Worm (Caenorhabditis elegans) whole organism, L4 larva: ENCODE results near the gene T19D7.5.

Experiments used
- T26A8.4 ChIP-seq: fragments of 200-800 bp; sonication (Bioruptor generic); IDR thresholded peaks from 2 replicates; pipeline ENCODE4 v1.3.6; 2022; ENCODE audit warnings: missing genetic modification characterization, missing compliant biosample characterization
- Y105C5A.15 ChIP-seq: fragments of 200-800 bp; sonication (Bioruptor generic); IDR thresholded peaks from 2 replicates; pipeline ENCODE4 v1.3.6; 2022; ENCODE audit warnings: missing genetic modification characterization, missing compliant biosample characterization
- Y5F2A.4 ChIP-seq: fragments of 200-800 bp; sonication (Bioruptor generic); optimal IDR thresholded peaks from 2 replicates; lab custom pipeline; 2018; ENCODE audit warnings: mild to moderate bottlenecking, missing genetic modification characterization, missing compliant biosample characterization
- aha-1 ChIP-seq: fragments of 150-350 bp; peaks from one replicate; lab custom pipeline; 2014; ENCODE audit warnings: missing biosample characterization, missing genetic modification characterization
- ceh-20 ChIP-seq: fragments of 200-800 bp; sonication (Bioruptor generic); IDR thresholded peaks from 2 replicates; pipeline ENCODE4 v1.3.6; 2022; ENCODE audit warnings: missing genetic modification reagents, missing genetic modification characterization, missing compliant biosample characterization
- ceh-32 ChIP-seq: sonication (generic microtip); optimal IDR thresholded peaks from 2 replicates; lab custom pipeline; 2016; ENCODE audit warnings: mild to moderate bottlenecking, missing genetic modification characterization, missing compliant biosample characterization; ENCODE audit not compliant: poor library complexity
- ceh-44 ChIP-seq: fragments of 200-800 bp; sonication (Bioruptor generic); IDR thresholded peaks from 2 replicates; pipeline ENCODE4 v1.3.6; 2022; ENCODE audit warnings: missing genetic modification reagents, missing genetic modification characterization, missing compliant biosample characterization
- ceh-82 ChIP-seq: sonication (generic microtip); optimal IDR thresholded peaks from 2 replicates; lab custom pipeline; 2017; ENCODE audit warnings: missing biosample characterization, missing genetic modification characterization
- dmd-6 ChIP-seq: fragments of 200-800 bp; sonication (Bioruptor generic); IDR thresholded peaks from 2 replicates; pipeline ENCODE4 v1.3.6; 2022; ENCODE audit warnings: missing genetic modification reagents, missing genetic modification characterization, missing compliant biosample characterization
- dmd-9 ChIP-seq: fragments of 200-800 bp; sonication (Bioruptor generic); IDR thresholded peaks from 2 replicates; pipeline ENCODE4 v1.3.6; 2022; ENCODE audit warnings: missing genetic modification reagents, missing genetic modification characterization, missing compliant biosample characterization
- dve-1 ChIP-seq: sonication (generic microtip); optimal IDR thresholded peaks from 2 replicates; lab custom pipeline; 2017; ENCODE audit warnings: antibody characterized with exemption, mild to moderate bottlenecking, missing genetic modification characterization, missing compliant biosample characterization; ENCODE audit not compliant: insufficient read depth
- fkh-10 ChIP-seq: fragments of 150-350 bp; optimal IDR thresholded peaks from 2 replicates; lab custom pipeline; 2014; ENCODE audit warnings: missing biosample characterization, missing genetic modification reagents, missing genetic modification characterization
- fos-1 ChIP-seq: fragments of 150-350 bp; optimal IDR thresholded peaks from 2 replicates; lab custom pipeline; 2014; ENCODE audit warnings: missing biosample characterization, missing genetic modification characterization
- hlh-11 ChIP-seq: fragments of 200-800 bp; sonication (Bioruptor generic); optimal IDR thresholded peaks from 2 replicates; lab custom pipeline; 2018; ENCODE audit warnings: mild to moderate bottlenecking, missing genetic modification characterization, missing compliant biosample characterization
- hlh-30 ChIP-seq: sonication (generic microtip); optimal IDR thresholded peaks from 2 replicates; lab custom pipeline; 2017; ENCODE audit warnings: antibody characterized with exemption, mild to moderate bottlenecking, missing genetic modification characterization, missing compliant biosample characterization; ENCODE audit not compliant: insufficient read depth
- lin-13 ChIP-seq: fragments of 150-350 bp; optimal IDR thresholded peaks from 2 replicates; lab custom pipeline; 2014; ENCODE audit warnings: missing biosample characterization, missing genetic modification reagents, missing genetic modification characterization
- lin-29 ChIP-seq: fragments of 200-800 bp; sonication (Bioruptor generic); IDR thresholded peaks from 2 replicates; pipeline ENCODE4 v1.3.6; 2022; ENCODE audit warnings: missing genetic modification reagents, missing genetic modification characterization, missing compliant biosample characterization
- lin-38 ChIP-seq: fragments of 200-800 bp; sonication (Bioruptor generic); IDR thresholded peaks from 2 replicates; pipeline ENCODE4 v1.3.6; 2022; ENCODE audit warnings: missing genetic modification reagents, missing genetic modification characterization, missing compliant biosample characterization
- lsy-2 ChIP-seq, 2 experiments: fragments of 150-350 bp in 1 of 2; sonication (generic microtip) in 1 of 2; optimal IDR thresholded peaks; 2 replicates each; lab custom pipeline; 2014 to 2017; ENCODE audit warnings: missing biosample characterization in 2 of 2, missing genetic modification characterization in 2 of 2
- mdt-29 ChIP-seq: fragments of 200-800 bp; sonication (Bioruptor generic); IDR thresholded peaks from 2 replicates; pipeline ENCODE4 v1.3.6; 2022; ENCODE audit warnings: missing genetic modification reagents, missing genetic modification characterization, missing compliant biosample characterization
- mes-2 ChIP-seq: sonication (generic microtip); optimal IDR thresholded peaks from 2 replicates; lab custom pipeline; 2016; ENCODE audit warnings: missing genotype, mild to moderate bottlenecking, missing genetic modification characterization, missing compliant biosample characterization; ENCODE audit not compliant: poor library complexity, severe bottlenecking
- mxl-3 ChIP-seq: fragments of 200-800 bp; sonication (Bioruptor generic); optimal IDR thresholded peaks from 2 replicates; lab custom pipeline; 2018; ENCODE audit warnings: mild to moderate bottlenecking, missing genetic modification characterization, missing compliant biosample characterization
- nhr-10 ChIP-seq: fragments of 150-350 bp; optimal IDR thresholded peaks from 2 replicates; lab custom pipeline; 2014; ENCODE audit warnings: missing biosample characterization, missing genetic modification characterization
- nhr-102 ChIP-seq: sonication (generic microtip); optimal IDR thresholded peaks from 2 replicates; lab custom pipeline; 2016; ENCODE audit warnings: mild to moderate bottlenecking, missing genetic modification characterization, moderate library complexity, missing compliant biosample characterization
- nhr-237 ChIP-seq: sonication (generic microtip); optimal IDR thresholded peaks from 2 replicates; lab custom pipeline; 2017; ENCODE audit warnings: missing biosample characterization, missing genetic modification characterization
- nhr-28 ChIP-seq: fragments of 150-350 bp; optimal IDR thresholded peaks from 2 replicates; lab custom pipeline; 2014; ENCODE audit warnings: missing biosample characterization, missing genetic modification characterization
- nhr-42 ChIP-seq: fragments of 200-800 bp; sonication (Bioruptor generic); IDR thresholded peaks from 2 replicates; pipeline ENCODE4 v1.3.6; 2022; ENCODE audit warnings: missing genetic modification characterization, missing compliant biosample characterization
- nhr-48 ChIP-seq: sonication (generic microtip); optimal IDR thresholded peaks from 2 replicates; lab custom pipeline; 2016; ENCODE audit warnings: mild to moderate bottlenecking, missing genetic modification characterization, missing compliant biosample characterization
- nhr-76 ChIP-seq: fragments of 150-350 bp; optimal IDR thresholded peaks from 2 replicates; lab custom pipeline; 2014; ENCODE audit warnings: missing biosample characterization, missing genetic modification characterization
- pqm-1 ChIP-seq: sonication (generic microtip); optimal IDR thresholded peaks from 2 replicates; lab custom pipeline; 2017; ENCODE audit warnings: missing biosample characterization, missing genetic modification characterization
- rbr-2 ChIP-seq: sonication (generic microtip); optimal IDR thresholded peaks from 2 replicates; lab custom pipeline; 2016; ENCODE audit warnings: missing genotype, missing genetic modification characterization, missing compliant biosample characterization
- unc-62 ChIP-seq, 3 experiments: fragments of 150-350 bp in 1 of 3; sonication (generic microtip); optimal IDR thresholded peaks in 2 of 3; peaks in 1 of 3; 1 replicate in 1 of 3; 2 replicates in 2 of 3; lab custom pipeline; 2014 to 2017; ENCODE audit warnings: missing biosample characterization in 3 of 3, missing genetic modification characterization in 3 of 3, missing genetic modification reagents in 3 of 3, missing genotype in 1 of 3
- vab-7 ChIP-seq: fragments of 200-800 bp; sonication (Bioruptor generic); IDR thresholded peaks from 2 replicates; pipeline ENCODE4 v1.3.6; 2022; ENCODE audit warnings: missing genetic modification reagents, missing genetic modification characterization, missing compliant biosample characterization
- zfp-3 ChIP-seq: fragments of 200-800 bp; sonication (Bioruptor generic); conservative IDR thresholded peaks from 2 replicates; pipeline ENCODE4 v1.3.6; 2022; ENCODE audit warnings: missing genetic modification reagents, missing genetic modification characterization, missing compliant biosample characterization

Gene T19D7.5

ce11 chrX:637588-637987 is 28.4 kb downstream of the T19D7.5 start (continued):
- TF ChIP-seq lin-29 (GFP tag; lab: Robert Waterston, UW) (no peak), lsy-2 (tag; optimal IDR thresholded peaks at IDR 0.05; lab: Kevin White, UChicago) (no peak), lin-13 (no peak), nhr-76 (no peak), dve-1 (no peak), dmd-6 (peak; percentile 69), ceh-20 (GFP tag; lab: Robert Waterston, UW) (no peak), nhr-42 (GFP tag; lab: Robert Waterston, UW) (no peak), nhr-237 (tag; lab: Kevin White, UChicago) (no peak), aha-1 (peak; percentile 37), ceh-32 (no peak), hlh-11 (tag; lab: Kevin White, UChicago) (peak; percentile 50)

- no peak for TF ChIP-seq rbr-2
Observed at ce11 chrX:636893-637292, 29.1 kb downstream of the T19D7.5 start, which contains the start of gene pha-2. TSS of gene pha-2 (minus strand) at chrX:636993.

- TF ChIP-seq unc-62 (GFP tag; optimal IDR thresholded peaks at IDR 0.05 in 1 of 2; lab: Kevin White, UChicago) (peak in 1 of 2 experiments; percentile 50), unc-62 (tag; optimal IDR thresholded peaks at IDR 0.05; lab: Kevin White, UChicago) (no peak), nhr-42 (GFP tag; lab: Robert Waterston, UW) (no peak)
Observed at ce11 chrX:629134-629533, 36.9 kb downstream of the T19D7.5 start, which contains the start of gene M6.4. TSS of gene M6.4 (plus strand) at chrX:629188.

- TF ChIP-seq lin-38 (GFP tag; lab: Robert Waterston, UW): no peak
- no peak for TF ChIP-seq nhr-10
- no peak for TF ChIP-seq dmd-9 (GFP tag; lab: Robert Waterston, UW)
- TF ChIP-seq ceh-32: no peak
- no peak for TF ChIP-seq T26A8.4 (GFP tag; lab: Robert Waterston, UW)
- no peak for TF ChIP-seq lin-29 (GFP tag; lab: Robert Waterston, UW)
- TF ChIP-seq mdt-29: no peak
- no peak for TF ChIP-seq nhr-102
Observed at ce11 chrX:621688-622087, 44.3 kb downstream of the T19D7.5 start.

ce11 chrX:621190-621589 is 44.8 kb downstream of the T19D7.5 start, which contains the start of gene unc-96:
TSS of gene unc-96 (minus strand) at chrX:621290.
- no peak for TF ChIP-seq pqm-1 (tag; lab: Kevin White, UChicago)
- TF ChIP-seq ceh-20 (GFP tag; lab: Robert Waterston, UW): no peak
- TF ChIP-seq hlh-11 (tag; lab: Kevin White, UChicago): no peak
- TF ChIP-seq ceh-44 (GFP tag; lab: Robert Waterston, UW): no peak
- TF ChIP-seq vab-7 (GFP tag; lab: Robert Waterston, UW): no peak
- no peak for TF ChIP-seq lin-29 (GFP tag; lab: Robert Waterston, UW)
- no peak for TF ChIP-seq Y5F2A.4 (GFP tag; lab: Kevin White, UChicago)
- TF ChIP-seq ceh-82 (tag; lab: Kevin White, UChicago): no peak
- no peak for TF ChIP-seq nhr-28 (tag; lab: Kevin White, UChicago)
- no peak for TF ChIP-seq hlh-30 (tag; lab: Kevin White, UChicago)
- TF ChIP-seq fkh-10 (GFP tag; lab: Kevin White, UChicago): no peak
- no peak for TF ChIP-seq fos-1 (tag; lab: Kevin White, UChicago)
- TF ChIP-seq mxl-3 (GFP tag; lab: Kevin White, UChicago): no peak
- TF ChIP-seq nhr-237 (tag; lab: Kevin White, UChicago): no peak
- TF ChIP-seq nhr-48 (tag; lab: Kevin White, UChicago): no peak
- no peak for TF ChIP-seq mdt-29
- no peak for TF ChIP-seq zfp-3 (GFP tag; lab: Robert Waterston, UW)
- TF ChIP-seq Y105C5A.15 (GFP tag; lab: Robert Waterston, UW): no peak
- no peak for TF ChIP-seq mes-2 (tag; lab: Kevin White, UChicago)
